Fruit fly (Drosophila melanogaster) whole organism, embryonic: ENCODE data around the gene Mst77F.

Experiments
- CG10565 ChIP-seq: fragments of 200-800 bp; sonication (Bioruptor generic); optimal IDR thresholded peaks from 3 replicates; lab custom pipeline; 2016; ENCODE audit warnings: missing biosample characterization, mild to moderate bottlenecking, missing genetic modification characterization
- CG11560 ChIP-seq: fragments of 200-800 bp; sonication (Bioruptor generic); IDR thresholded peaks from 3 replicates; pipeline ENCODE4 v1.3.6; 2022; ENCODE audit warnings: missing biosample characterization, missing genetic modification characterization
- CG14710 ChIP-seq: fragments of 200-800 bp; sonication (Bioruptor generic); optimal IDR thresholded peaks from 3 replicates; lab custom pipeline; 2019; ENCODE audit warnings: missing biosample characterization, mild to moderate bottlenecking, missing genetic modification characterization, moderate library complexity
- CG15696 ChIP-seq: fragments of 200-800 bp; sonication (Bioruptor generic); optimal IDR thresholded peaks from 2 replicates; lab custom pipeline; 2019; ENCODE audit warnings: missing biosample characterization, mild to moderate bottlenecking, missing genetic modification characterization, moderate library complexity
- CG1603 ChIP-seq: fragments of 200-800 bp; sonication (Bioruptor generic); optimal IDR thresholded peaks from 2 replicates; lab custom pipeline; 2019; ENCODE audit warnings: missing biosample characterization, mild to moderate bottlenecking, missing genetic modification characterization, moderate library complexity
- CG16813 ChIP-seq: fragments of 200-800 bp; sonication (Bioruptor generic); IDR thresholded peaks from 3 replicates; pipeline ENCODE4 v1.3.6; 2022; ENCODE audit warnings: missing biosample characterization, missing genetic modification characterization; ENCODE audit not compliant: partially characterized antibody
- CG17186 ChIP-seq: fragments of 200-800 bp; sonication (Bioruptor generic); optimal IDR thresholded peaks from 3 replicates; lab custom pipeline; 2017; ENCODE audit warnings: missing biosample characterization, missing genetic modification reagents, missing genetic modification characterization
- CG17829 ChIP-seq: fragments of 200-800 bp; optimal IDR thresholded peaks from 2 replicates; lab custom pipeline; 2019; ENCODE audit warnings: missing biosample characterization, mild to moderate bottlenecking, missing genetic modification characterization, moderate library complexity
- CG18011 ChIP-seq: fragments of 200-800 bp; sonication (Bioruptor generic); optimal IDR thresholded peaks from 2 replicates; lab custom pipeline; 2017; ENCODE audit warnings: missing biosample characterization, missing genetic modification characterization, mild to moderate bottlenecking, moderate library complexity, missing genotype
- CG2889 ChIP-seq: fragments of 200-800 bp; sonication (Bioruptor generic); IDR thresholded peaks from 3 replicates; pipeline ENCODE4 v1.3.6; 2022; ENCODE audit warnings: missing biosample characterization, missing genetic modification characterization
- CG3847 ChIP-seq: fragments of 200-800 bp; sonication (Bioruptor generic); IDR thresholded peaks from 2 replicates; pipeline ENCODE4 v1.3.6; 2022; ENCODE audit warnings: missing biosample characterization, missing genetic modification characterization
- CG42726 ChIP-seq: fragments of 200-800 bp; sonication (Bioruptor generic); IDR thresholded peaks from 2 replicates; pipeline ENCODE4 v1.3.6; 2022; ENCODE audit warnings: missing biosample characterization, missing genetic modification characterization; ENCODE audit not compliant: partially characterized antibody
- CG6791 ChIP-seq: fragments of 200-800 bp; sonication (Bioruptor generic); IDR thresholded peaks from 3 replicates; pipeline ENCODE4 v1.3.6; 2022; ENCODE audit warnings: missing biosample characterization, missing genetic modification characterization; ENCODE audit not compliant: partially characterized antibody
- CG8290 ChIP-seq, 3 experiments: fragments of 200-800 bp; sonication (Bioruptor generic); optimal IDR thresholded peaks; 2 replicates each; lab custom pipeline; 2016 to 2019; ENCODE audit warnings: missing biosample characterization in 3 of 3, missing genetic modification characterization in 3 of 3, mild to moderate bottlenecking in 2 of 3, moderate library complexity in 1 of 3
- CG8359 ChIP-seq: fragments of 200-800 bp; sonication (Bioruptor generic); optimal IDR thresholded peaks from 2 replicates; lab custom pipeline; 2017; ENCODE audit warnings: missing biosample characterization, mild to moderate bottlenecking, missing genetic modification characterization, borderline replicate concordance
- Camta ChIP-seq: fragments of 200-800 bp; sonication (Bioruptor generic); optimal IDR thresholded peaks from 2 replicates; lab custom pipeline; 2016; ENCODE audit warnings: missing biosample characterization, missing genetic modification characterization
- Dll ChIP-seq: fragments of 200-800 bp; sonication (Bioruptor generic); IDR thresholded peaks from 4 replicates; pipeline ENCODE4 v1.3.6; 2022; ENCODE audit warnings: missing biosample characterization, missing genetic modification characterization; ENCODE audit not compliant: partially characterized antibody
- Ets65A ChIP-seq: fragments of 200-800 bp; sonication (Bioruptor generic); peaks from one replicate; lab custom pipeline; 2016; ENCODE audit warnings: missing biosample characterization, missing genetic modification characterization
- Ets97D ChIP-seq: fragments of 200-800 bp; sonication (Bioruptor generic); optimal IDR thresholded peaks from 3 replicates; lab custom pipeline; 2016; ENCODE audit warnings: missing biosample characterization, missing genetic modification characterization
- HLH4C ChIP-seq: fragments of 200-800 bp; sonication (Bioruptor generic); IDR thresholded peaks from 3 replicates; pipeline ENCODE4 v1.3.6; 2022; ENCODE audit warnings: missing biosample characterization, missing genetic modification characterization; ENCODE audit not compliant: partially characterized antibody
- HLHmδ ChIP-seq: fragments of 200-800 bp; sonication (Bioruptor generic); optimal IDR thresholded peaks from 2 replicates; lab custom pipeline; 2018; ENCODE audit warnings: missing biosample characterization, mild to moderate bottlenecking, missing genetic modification characterization, moderate library complexity
- Lim3 ChIP-seq: fragments of 200-800 bp; sonication (Bioruptor generic); IDR thresholded peaks from 2 replicates; pipeline ENCODE4 v1.3.6; 2022; ENCODE audit warnings: missing biosample characterization, missing genetic modification characterization
- MESR4 ChIP-seq: fragments of 200-800 bp; sonication (Bioruptor generic); optimal IDR thresholded peaks from 2 replicates; lab custom pipeline; 2018; ENCODE audit warnings: missing biosample characterization, mild to moderate bottlenecking, missing genetic modification characterization, moderate library complexity
- Nf-YB ChIP-seq: fragments of 200-800 bp; sonication (Bioruptor generic); optimal IDR thresholded peaks from 3 replicates; lab custom pipeline; 2019; ENCODE audit warnings: missing biosample characterization, mild to moderate bottlenecking, missing genetic modification characterization, moderate library complexity
- Pdp1 ChIP-seq, 2 experiments: fragments of 200-800 bp; sonication (Bioruptor generic); optimal IDR thresholded peaks; 3 replicates each; lab custom pipeline; 2016; ENCODE audit warnings: missing biosample characterization in 2 of 2, missing genetic modification characterization in 2 of 2, mild to moderate bottlenecking in 1 of 2, moderate library complexity in 1 of 2
- Scr ChIP-seq: fragments of 200-800 bp; sonication (Bioruptor generic); IDR thresholded peaks from 2 replicates; pipeline ENCODE4 v1.3.6; 2022; ENCODE audit warnings: missing biosample characterization, missing genetic modification characterization; ENCODE audit not compliant: partially characterized antibody
- Sin3A ChIP-seq: fragments of >200 bp; optimal IDR thresholded peaks from 2 replicates; lab custom pipeline; 2018
- Sry-δ ChIP-seq: fragments of 200-800 bp; sonication (Bioruptor generic); optimal IDR thresholded peaks from 2 replicates; lab custom pipeline; 2016; ENCODE audit warnings: missing biosample characterization, missing genetic modification characterization
- YL-1 ChIP-seq: fragments of 200-800 bp; sonication (Bioruptor generic); optimal IDR thresholded peaks from 3 replicates; lab custom pipeline; 2017; ENCODE audit warnings: missing biosample characterization, mild to moderate bottlenecking, missing genetic modification characterization
- aop ChIP-seq: fragments of 200-800 bp; sonication (Bioruptor generic); IDR thresholded peaks from 2 replicates; pipeline ENCODE4 v1.3.6; 2022; ENCODE audit warnings: missing biosample characterization, missing genetic modification characterization
- bab2 ChIP-seq: fragments of 200-800 bp; sonication (Bioruptor generic); optimal IDR thresholded peaks from 2 replicates; lab custom pipeline; 2016; ENCODE audit warnings: missing biosample characterization, missing genetic modification characterization
- bbx ChIP-seq: fragments of 200-800 bp; sonication (Bioruptor generic); IDR thresholded peaks from 2 replicates; pipeline ENCODE4 v1.3.6; 2022; ENCODE audit warnings: missing biosample characterization, missing genetic modification characterization; ENCODE audit not compliant: partially characterized antibody
- bsh ChIP-seq, 2 experiments: fragments of 200-800 bp; sonication (Bioruptor generic); optimal IDR thresholded peaks; 2 replicates each; lab custom pipeline; 2017 to 2018; ENCODE audit warnings: mild to moderate bottlenecking in 2 of 2, missing biosample characterization in 2 of 2, missing genetic modification characterization in 2 of 2, moderate library complexity in 1 of 2
- chinmo ChIP-seq: fragments of 200-800 bp; sonication (Bioruptor generic); IDR thresholded peaks from 4 replicates; pipeline ENCODE4 v1.3.6; 2022; ENCODE audit warnings: missing biosample characterization, missing genetic modification characterization; ENCODE audit not compliant: partially characterized antibody
- ci ChIP-seq: fragments of 200-800 bp; sonication (Bioruptor generic); IDR thresholded peaks from 3 replicates; pipeline ENCODE4 v1.3.6; 2022; ENCODE audit warnings: missing biosample characterization, missing genetic modification characterization
- ewg ChIP-seq: fragments of 200-800 bp; sonication (Bioruptor generic); optimal IDR thresholded peaks from 3 replicates; lab custom pipeline; 2017; ENCODE audit warnings: mild to moderate bottlenecking, missing biosample characterization, missing genetic modification reagents, missing genetic modification characterization
- hb ChIP-seq: fragments of 200-800 bp; sonication (Bioruptor generic); IDR thresholded peaks from 3 replicates; pipeline ENCODE4 v1.3.6; 2022; ENCODE audit warnings: missing biosample characterization, missing genetic modification characterization; ENCODE audit not compliant: partially characterized antibody
- her ChIP-seq: fragments of 200-800 bp; sonication (Bioruptor generic); optimal IDR thresholded peaks from 2 replicates; lab custom pipeline; 2016; ENCODE audit warnings: missing biosample characterization, missing genetic modification characterization
- mam ChIP-seq: fragments of 200-800 bp; sonication (Bioruptor generic); optimal IDR thresholded peaks from 3 replicates; lab custom pipeline; 2016; ENCODE audit warnings: missing biosample characterization, missing genetic modification characterization
- nerfin-2 ChIP-seq: fragments of 200-800 bp; sonication (Bioruptor generic); IDR thresholded peaks from 2 replicates; pipeline ENCODE4 v1.3.6; 2022; ENCODE audit warnings: missing biosample characterization, missing genetic modification characterization; ENCODE audit not compliant: partially characterized antibody
- phol ChIP-seq: fragments of 200-800 bp; sonication (Bioruptor generic); optimal IDR thresholded peaks from 3 replicates; lab custom pipeline; 2018; ENCODE audit warnings: missing biosample characterization, mild to moderate bottlenecking, missing genetic modification characterization, moderate library complexity
- pzg ChIP-seq: fragments of 200-800 bp; sonication (Bioruptor generic); optimal IDR thresholded peaks from 3 replicates; lab custom pipeline; 2018; ENCODE audit warnings: missing biosample characterization, mild to moderate bottlenecking, missing genetic modification characterization, moderate library complexity
- sna ChIP-seq: fragments of 200-800 bp; sonication (Bioruptor generic); IDR thresholded peaks from 2 replicates; pipeline ENCODE4 v1.3.6; 2022; ENCODE audit warnings: missing biosample characterization, missing genetic modification characterization; ENCODE audit not compliant: partially characterized antibody
- stc ChIP-seq: fragments of 200-800 bp; sonication (Bioruptor generic); IDR thresholded peaks from 2 replicates; pipeline ENCODE4 v1.3.6; 2022; ENCODE audit warnings: missing biosample characterization, missing genetic modification characterization
- trem ChIP-seq: fragments of 200-800 bp; optimal IDR thresholded peaks from 3 replicates; lab custom pipeline; 2019; ENCODE audit warnings: missing biosample characterization, mild to moderate bottlenecking, missing genetic modification characterization, moderate library complexity
- vnd ChIP-seq: fragments of 200-800 bp; sonication (Bioruptor generic); IDR thresholded peaks from 3 replicates; pipeline ENCODE4 v1.3.6; 2022; ENCODE audit warnings: missing biosample characterization, missing genetic modification characterization; ENCODE audit not compliant: partially characterized antibody

Gene Mst77F

dm6 chr3L:20789299-20789698 lies 28.5 kb downstream of the Mst77F start (continued):
- TF ChIP-seq CG2889 (GFP tag; lab: Robert Waterston, UW) = no peak
- TF ChIP-seq Ets65A = peak; percentile 30
- TF ChIP-seq CG18011 (GFP tag; lab: Kevin White, UChicago) = no peak
- 0 out of 4 replicates have a peak, but pooled peaks have one; percentile 25 for TF ChIP-seq Dll (GFP tag; lab: Robert Waterston, UW)
- TF ChIP-seq CG10565 (GFP tag; lab: Kevin White, UChicago) = no peak
- peak; percentile 52 for TF ChIP-seq HLHmδ (GFP tag; lab: Kevin White, UChicago)
- TF ChIP-seq Nf-YB = no peak
- TF ChIP-seq, all 482 proteins: peak for 13

dm6 chr3L:20787835-20788380 lies 29.9 kb downstream of the Mst77F start, which contains the start of gene CG11396:
Gene CG11396, minus strand, starts transcription at chr3L:20788137.
- no peak for TF ChIP-seq ewg
- peak; percentile 95 for TF ChIP-seq MESR4 (GFP tag; lab: Kevin White, UChicago)
- TF ChIP-seq bab2 = no peak
- no peak for TF ChIP-seq aop (GFP tag; lab: Robert Waterston, UW)
- TF ChIP-seq chinmo (GFP tag; lab: Robert Waterston, UW) = peak; percentile 97
- TF ChIP-seq CG14710 (tag; lab: Kevin White, UChicago) = peak; percentile 39
- peak; percentile 14 for TF ChIP-seq phol
- TF ChIP-seq Pdp1 (GFP tag; optimal IDR thresholded peaks at IDR 0.05; lab: Kevin White, UChicago) = peak in 1 of 2 experiments; percentile 68
- TF ChIP-seq Camta (GFP tag; lab: Kevin White, UChicago) = no peak
- TF ChIP-seq pzg (GFP tag; lab: Kevin White, UChicago) = peak; percentile 75
- TF ChIP-seq HLH4C (GFP tag; lab: Robert Waterston, UW) = peak; percentile 88
- peak; percentile 97 for TF ChIP-seq bbx
- TF ChIP-seq CG6791 (GFP tag; lab: Robert Waterston, UW) = peak; percentile 96
- no peak for TF ChIP-seq CG11560 (tag; lab: Robert Waterston, UW)
- peak; percentile 4 for TF ChIP-seq CG17186 (GFP tag; lab: Kevin White, UChicago)
- peak; percentile 94 for TF ChIP-seq Dll (GFP tag; lab: Robert Waterston, UW)
- TF ChIP-seq her (GFP tag; lab: Kevin White, UChicago) = peak; percentile 5
- peak; percentile 0 for TF ChIP-seq CG17829 (tag; lab: Kevin White, UChicago)
- no peak for TF ChIP-seq CG15696
- peak; percentile 40 for TF ChIP-seq trem (tag; lab: Kevin White, UChicago)
- TF ChIP-seq Scr (GFP tag; lab: Robert Waterston, UW) = peak; percentile 95
- no peak for TF ChIP-seq Lim3 (GFP tag; lab: Robert Waterston, UW)
- no peak for TF ChIP-seq CG8359
- peak; percentile 90 for TF ChIP-seq CG16813 (GFP tag; lab: Robert Waterston, UW)
- peak; percentile 88 for TF ChIP-seq sna
- TF ChIP-seq Ets97D (GFP tag; lab: Kevin White, UChicago) = peak; percentile 20
- peak; percentile 24 for TF ChIP-seq CG8290 (GFP tag; optimal IDR thresholded peaks at IDR 0.05; lab: Kevin White, UChicago)
- TF ChIP-seq CG8290 (tag; optimal IDR thresholded peaks at IDR 0.05; lab: Kevin White, UChicago) = no peak
- peak; percentile 94 for TF ChIP-seq Sry-δ (GFP tag; lab: Kevin White, UChicago)
- peak; percentile 90 for TF ChIP-seq vnd
- peak; percentile 24; the same call in 1 of the 2 replicates for TF ChIP-seq CG3847 (GFP tag; lab: Robert Waterston, UW)
- peak; percentile 94 for TF ChIP-seq CG42726 (GFP tag; lab: Robert Waterston, UW)
- no peak for TF ChIP-seq mam (GFP tag; lab: Kevin White, UChicago)
- no peak for TF ChIP-seq bsh (GFP tag; optimal IDR thresholded peaks at IDR 0.05; lab: Kevin White, UChicago)
- peak; percentile 79 for TF ChIP-seq nerfin-2 (GFP tag; lab: Robert Waterston, UW)
- peak; percentile 43 for TF ChIP-seq Sin3A (lab: Kevin White, UChicago)
- no peak for TF ChIP-seq stc
- 0 out of 3 replicates have a peak, but pooled peaks have one; percentile 16 for TF ChIP-seq ci (GFP tag; lab: Robert Waterston, UW)
- TF ChIP-seq YL-1 = peak; percentile 10
- TF ChIP-seq hb (GFP tag; lab: Robert Waterston, UW) = peak; percentile 86
- peak; percentile 46 for TF ChIP-seq CG1603 (tag; lab: Kevin White, UChicago)
